Fruit fly (Drosophila melanogaster): Measurements from ENCODE around the gene CG17712.

DNA sequence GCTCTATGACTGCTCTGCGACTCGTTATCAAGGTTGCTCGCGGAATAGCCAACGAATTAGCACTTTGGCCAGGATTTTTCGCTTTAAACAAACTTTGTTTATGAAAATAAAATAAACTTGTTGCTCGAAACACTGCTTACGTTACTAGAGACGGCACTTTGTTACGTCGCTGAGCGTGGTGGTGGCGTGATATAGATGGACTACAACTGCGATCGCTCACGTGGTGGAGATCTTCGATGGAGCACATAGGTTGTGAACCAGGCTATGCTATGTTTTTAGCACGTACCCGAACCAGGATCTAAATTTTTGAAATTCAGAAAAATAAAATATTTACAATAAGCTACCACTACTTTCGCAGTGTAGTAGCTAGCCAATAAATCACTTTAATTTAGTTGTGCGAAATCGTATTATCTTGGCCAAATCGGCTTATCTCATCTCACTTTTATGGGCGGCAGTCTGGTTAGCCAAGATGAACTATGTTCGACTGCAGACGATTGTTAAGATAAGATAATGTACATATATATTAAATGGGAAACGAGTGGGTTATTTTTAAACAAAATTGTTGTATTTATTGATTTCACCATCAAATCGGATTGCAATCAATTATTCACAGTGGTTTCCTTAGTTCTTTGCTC is 36.1 kb downstream of the CG17712 start, which contains the start of gene frtz:
- no peak for TF ChIP-seq vri (GFP tag; optimal IDR thresholded peaks at IDR 0.05)
- TF ChIP-seq CG16779 (tag; optimal IDR thresholded peaks at IDR 0.05) = no peak
- no peak for TF ChIP-seq Hr4 (GFP tag; optimal IDR thresholded peaks at IDR 0.05)
- TF ChIP-seq CG11294 (GFP tag; IDR thresholded peaks at IDR 0.05) = no peak
- TF ChIP-seq Gug (GFP tag; IDR thresholded peaks at IDR 0.05) = no peak
- TF ChIP-seq Lpt (GFP tag; optimal IDR thresholded peaks at IDR 0.05) = no peak
- TF ChIP-seq CG31627 (GFP tag; optimal IDR thresholded peaks at IDR 0.05) = no peak

All from whole organism, prepupa.